Fruit fly (Drosophila melanogaster): Measurements from ENCODE around the gene IntS2.

dm6 chrX:17698864-17699504 lies 42.4 kb upstream of the IntS2 start:
- peak; percentile 64 for TF ChIP-seq CG1621 (tag; optimal IDR thresholded peaks at IDR 0.05)
- no peak for TF ChIP-seq Hr38 (GFP tag; optimal IDR thresholded peaks at IDR 0.05)
- TF ChIP-seq Eip78C (GFP tag), result peak; percentile 98
- peak; percentile 85 for TF ChIP-seq CG3919 (GFP tag; optimal IDR thresholded peaks at IDR 0.05)
- TF ChIP-seq CG6808 (GFP tag; optimal IDR thresholded peaks at IDR 0.05), result peak; percentile 92

Data from whole organism, prepupa.